Worm (Caenorhabditis elegans) whole organism, early embryonic: ENCODE measurements around the gene F53H8.3.
"Not testable (repeated sequence)": the region's sequence is repeated elsewhere in the genome, so short reads cannot be mapped to it uniquely, and the experiment has no call there.

Experiments used
- B0310.2 ChIP-seq: sonication (generic microtip); optimal IDR thresholded peaks from 2 replicates; lab custom pipeline; 2016; ENCODE audit warnings: mild to moderate bottlenecking, missing genetic modification characterization, missing compliant biosample characterization
- F13C5.2 ChIP-seq: sonication (generic microtip); optimal IDR thresholded peaks from 2 replicates; lab custom pipeline; 2017; ENCODE audit warnings: mild to moderate bottlenecking, missing genetic modification characterization, inconsistent platforms, missing compliant biosample characterization
- aly-1 ChIP-seq: sonication (generic microtip); optimal IDR thresholded peaks from 2 replicates; lab custom pipeline; 2016; ENCODE audit warnings: missing genetic modification characterization, missing compliant biosample characterization
- ama-1 ChIP-seq: fragments of 150-350 bp; optimal IDR thresholded peaks from 2 replicates; lab custom pipeline; 2014
- ceh-13 ChIP-seq: fragments of 200-800 bp; sonication (Bioruptor generic); optimal IDR thresholded peaks from 2 replicates; lab custom pipeline; 2018; ENCODE audit warnings: mild to moderate bottlenecking, missing genetic modification characterization, missing compliant biosample characterization
- ceh-36 ChIP-seq: sonication (generic microtip); optimal IDR thresholded peaks from 2 replicates; lab custom pipeline; 2016; ENCODE audit warnings: missing genetic modification characterization, inconsistent platforms, missing compliant biosample characterization
- ets-7 ChIP-seq: sonication (generic microtip); optimal IDR thresholded peaks from 2 replicates; lab custom pipeline; 2016; ENCODE audit warnings: missing genotype, missing genetic modification characterization, missing compliant biosample characterization
- flt-1 ChIP-seq: fragments of 200-800 bp; sonication (Bioruptor generic); IDR thresholded peaks from 2 replicates; pipeline ENCODE4 v1.3.6; 2022; ENCODE audit warnings: missing genetic modification characterization, missing compliant biosample characterization
- hmbx-1 ChIP-seq: sonication (generic microtip); optimal IDR thresholded peaks from 2 replicates; lab custom pipeline; 2016; ENCODE audit warnings: mild to moderate bottlenecking, missing genetic modification characterization, missing compliant biosample characterization
- pes-1 ChIP-seq: fragments of 200-800 bp; sonication (Bioruptor generic); IDR thresholded peaks from 2 replicates; pipeline ENCODE4 v1.3.6; 2022; ENCODE audit warnings: missing genetic modification reagents, missing genetic modification characterization, missing compliant biosample characterization
- scrt-1 ChIP-seq: fragments of 200-800 bp; sonication (Bioruptor generic); IDR thresholded peaks from 2 replicates; pipeline ENCODE4 v1.3.6; 2022; ENCODE audit warnings: missing genetic modification characterization, missing compliant biosample characterization
- sea-1 ChIP-seq: fragments of 200-800 bp; sonication (Bioruptor generic); conservative IDR thresholded peaks from 2 replicates; pipeline ENCODE4 v1.3.6; 2022; ENCODE audit warnings: missing genetic modification characterization, missing compliant biosample characterization
- tra-4 ChIP-seq: sonication (generic microtip); optimal IDR thresholded peaks from 2 replicates; lab custom pipeline; 2017; ENCODE audit warnings: missing genetic modification characterization, missing compliant biosample characterization

DNA sequence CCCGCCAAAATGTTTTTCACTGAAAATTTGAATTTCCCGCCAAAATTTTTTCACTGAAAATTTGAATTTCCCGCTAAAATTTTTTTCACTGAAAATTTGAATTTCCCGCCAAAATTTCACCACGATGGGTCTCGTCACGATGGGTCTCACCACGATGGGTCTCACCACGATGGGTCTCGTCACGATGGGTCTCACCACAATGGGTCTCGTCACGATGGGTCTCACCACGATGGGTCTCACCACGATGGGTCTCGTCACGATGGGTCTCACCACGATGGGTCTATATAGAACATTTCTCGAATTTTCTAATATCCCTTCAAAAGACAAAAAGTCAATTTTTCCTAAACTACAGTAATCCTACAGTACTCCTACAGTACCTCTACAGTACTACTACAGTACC, 5.4 kb downstream of the F53H8.3 start:
- not testable (repeated sequence) for TF ChIP-seq ama-1 (lab: Kevin White, UChicago); ceh-13 (GFP tag; lab: Kevin White, UChicago); scrt-1 (GFP tag; lab: Robert Waterston, UW); B0310.2 (tag; lab: Kevin White, UChicago); ets-7 (tag; lab: Kevin White, UChicago); tra-4 (tag; lab: Kevin White, UChicago); sea-1; aly-1 (tag; lab: Kevin White, UChicago); ceh-36; hmbx-1 (tag; lab: Kevin White, UChicago); F13C5.2 (tag; lab: Kevin White, UChicago)
- TF ChIP-seq pes-1 (GFP tag; lab: Robert Waterston, UW) (peak; percentile 47; the same call in 1 of the 2 replicates), flt-1 (GFP tag; lab: Robert Waterston, UW) (0 out of 2 replicates have a peak, but pooled peaks have one; percentile 39)
